Fruit fly (Drosophila melanogaster): ENCODE results near the gene CG6000.

DNA sequence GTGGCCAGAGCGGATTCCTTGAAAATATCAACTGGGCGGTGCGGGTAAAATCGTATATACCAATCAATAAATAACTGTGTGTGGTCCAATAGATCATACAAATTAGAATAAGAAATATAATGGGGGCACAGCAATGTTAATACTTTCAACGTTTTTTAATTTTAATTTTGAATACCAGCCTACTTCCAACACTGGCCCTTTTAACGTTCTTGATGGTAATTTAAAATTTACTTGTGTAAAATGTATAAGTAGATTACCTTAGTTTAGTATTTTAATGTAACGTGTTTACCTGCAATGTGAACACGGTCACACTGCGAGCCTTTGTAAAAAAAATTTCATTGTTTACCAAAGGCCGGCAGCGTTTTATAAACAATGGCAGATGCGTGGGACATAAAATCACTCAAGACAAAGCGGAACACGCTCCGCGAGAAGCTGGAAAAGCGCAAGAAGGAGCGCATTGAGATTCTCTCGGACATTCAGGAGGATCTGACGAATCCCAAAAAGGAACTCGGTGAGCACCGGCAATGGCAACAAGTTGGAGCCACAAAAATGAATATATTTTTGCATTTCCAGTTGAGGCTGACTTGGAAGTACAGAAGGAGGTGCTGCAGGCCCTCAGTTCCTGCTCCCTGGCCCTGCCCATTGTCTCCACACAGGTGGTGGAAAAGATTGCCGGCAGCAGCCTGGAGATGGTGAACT lies 22.2 kb upstream of the CG6000 start, which contains the start of the genes KrT95D and Mettl3:
- TF ChIP-seq CG8478 (optimal IDR thresholded peaks at IDR 0.05): no peak
- peak in 1 of 2 experiments; percentile 7 for TF ChIP-seq CTCF (optimal IDR thresholded peaks at IDR 0.05)

Measured in S2 (cell line).